Fruit fly (Drosophila melanogaster) whole organism, embryonic: ENCODE results near the gene CG42847.

ENCODE experiments used
- Aef1 ChIP-seq: fragments of 200-800 bp; sonication (Bioruptor generic); IDR thresholded peaks from 3 replicates; pipeline ENCODE4 v1.3.6; 2022; ENCODE audit warnings: missing biosample characterization, missing genetic modification characterization
- CG10209 ChIP-seq: fragments of 200-800 bp; sonication (Bioruptor generic); optimal IDR thresholded peaks from 3 replicates; lab custom pipeline; 2017; ENCODE audit warnings: missing biosample characterization, mild to moderate bottlenecking, missing genetic modification characterization, missing genetic modification reagents
- CG10267 ChIP-seq: fragments of 200-800 bp; sonication (Bioruptor generic); optimal IDR thresholded peaks from 2 replicates; lab custom pipeline; 2018; ENCODE audit warnings: missing biosample characterization, mild to moderate bottlenecking, missing genetic modification characterization, moderate library complexity
- CG10321 ChIP-seq: fragments of 200-800 bp; sonication (Bioruptor generic); IDR thresholded peaks from 2 replicates; pipeline ENCODE4 v1.3.6; 2022; ENCODE audit warnings: missing biosample characterization, missing genetic modification characterization
- CG11398 ChIP-seq: fragments of 200-800 bp; sonication (Bioruptor generic); optimal IDR thresholded peaks from 2 replicates; lab custom pipeline; 2016; ENCODE audit warnings: missing biosample characterization, missing genetic modification characterization
- CG11695 ChIP-seq: fragments of 200-800 bp; sonication (Bioruptor generic); IDR thresholded peaks from 3 replicates; pipeline ENCODE4 v1.3.6; 2022; ENCODE audit warnings: missing biosample characterization, missing genetic modification characterization
- CG12236 ChIP-seq: fragments of 200-800 bp; sonication (Bioruptor generic); optimal IDR thresholded peaks from 2 replicates; lab custom pipeline; 2016; ENCODE audit warnings: missing biosample characterization, missing genetic modification characterization
- CG12299 ChIP-seq: fragments of 200-800 bp; sonication (Bioruptor generic); optimal IDR thresholded peaks from 2 replicates; lab custom pipeline; 2018; ENCODE audit warnings: missing biosample characterization, mild to moderate bottlenecking, missing genetic modification characterization
- CG14441 ChIP-seq: fragments of 200-800 bp; sonication (Bioruptor generic); IDR thresholded peaks from 2 replicates; pipeline ENCODE4 v1.3.6; 2022; ENCODE audit warnings: missing biosample characterization, missing genetic modification characterization
- CG15601 ChIP-seq: fragments of 200-800 bp; sonication (Bioruptor generic); optimal IDR thresholded peaks from 3 replicates; lab custom pipeline; 2019; ENCODE audit warnings: missing biosample characterization, mild to moderate bottlenecking, missing genetic modification characterization, moderate library complexity
- CG15696 ChIP-seq: fragments of 200-800 bp; sonication (Bioruptor generic); optimal IDR thresholded peaks from 2 replicates; lab custom pipeline; 2019; ENCODE audit warnings: missing biosample characterization, mild to moderate bottlenecking, missing genetic modification characterization, moderate library complexity
- CG16813 ChIP-seq: fragments of 200-800 bp; sonication (Bioruptor generic); IDR thresholded peaks from 3 replicates; pipeline ENCODE4 v1.3.6; 2022; ENCODE audit warnings: missing biosample characterization, missing genetic modification characterization; ENCODE audit not compliant: partially characterized antibody
- CG17385 ChIP-seq: fragments of 200-800 bp; sonication (Bioruptor generic); optimal IDR thresholded peaks from 3 replicates; lab custom pipeline; 2018; ENCODE audit warnings: missing biosample characterization, mild to moderate bottlenecking, missing genetic modification characterization
- CG18764 ChIP-seq: fragments of 200-800 bp; sonication (Bioruptor generic); optimal IDR thresholded peaks from 3 replicates; lab custom pipeline; 2016; ENCODE audit warnings: missing biosample characterization, missing genetic modification characterization
- CG2202 ChIP-seq: fragments of 200-800 bp; sonication (Bioruptor generic); optimal IDR thresholded peaks from 2 replicates; lab custom pipeline; 2018; ENCODE audit warnings: missing biosample characterization, mild to moderate bottlenecking, missing genetic modification characterization
- CG2889 ChIP-seq: fragments of 200-800 bp; sonication (Bioruptor generic); IDR thresholded peaks from 3 replicates; pipeline ENCODE4 v1.3.6; 2022; ENCODE audit warnings: missing biosample characterization, missing genetic modification characterization
- CG3847 ChIP-seq: fragments of 200-800 bp; sonication (Bioruptor generic); IDR thresholded peaks from 2 replicates; pipeline ENCODE4 v1.3.6; 2022; ENCODE audit warnings: missing biosample characterization, missing genetic modification characterization
- CG8359 ChIP-seq: fragments of 200-800 bp; sonication (Bioruptor generic); optimal IDR thresholded peaks from 2 replicates; lab custom pipeline; 2017; ENCODE audit warnings: missing biosample characterization, mild to moderate bottlenecking, missing genetic modification characterization, borderline replicate concordance
- Dll ChIP-seq: fragments of 200-800 bp; sonication (Bioruptor generic); IDR thresholded peaks from 4 replicates; pipeline ENCODE4 v1.3.6; 2022; ENCODE audit warnings: missing biosample characterization, missing genetic modification characterization; ENCODE audit not compliant: partially characterized antibody
- Gug ChIP-seq: fragments of 200-800 bp; sonication (Bioruptor generic); IDR thresholded peaks from 4 replicates; pipeline ENCODE4 v1.3.6; 2022; ENCODE audit warnings: missing biosample characterization, missing genetic modification characterization
- H2.0 ChIP-seq: fragments of 200-800 bp; sonication (Bioruptor generic); IDR thresholded peaks from 2 replicates; pipeline ENCODE4 v1.3.6; 2022; ENCODE audit warnings: missing biosample characterization, missing genetic modification characterization
- HLH54F ChIP-seq: fragments of 200-800 bp; sonication (Bioruptor generic); optimal IDR thresholded peaks from 3 replicates; lab custom pipeline; 2016; ENCODE audit warnings: missing biosample characterization, missing genetic modification characterization
- HLHmδ ChIP-seq: fragments of 200-800 bp; sonication (Bioruptor generic); optimal IDR thresholded peaks from 2 replicates; lab custom pipeline; 2018; ENCODE audit warnings: missing biosample characterization, mild to moderate bottlenecking, missing genetic modification characterization, moderate library complexity
- Hmx ChIP-seq: fragments of 200-800 bp; sonication (Bioruptor generic); optimal IDR thresholded peaks from 2 replicates; lab custom pipeline; 2016; ENCODE audit warnings: missing biosample characterization, missing genetic modification characterization
- Mes4 ChIP-seq: fragments of 200-800 bp; sonication (Bioruptor generic); optimal IDR thresholded peaks from 2 replicates; lab custom pipeline; 2016; ENCODE audit warnings: missing biosample characterization, missing genetic modification characterization
- Nf-YA ChIP-seq: fragments of 200-800 bp; sonication (Bioruptor generic); IDR thresholded peaks from 2 replicates; pipeline ENCODE4 v1.3.6; 2022; ENCODE audit warnings: missing biosample characterization, missing genetic modification characterization
- Poxn ChIP-seq: fragments of 200-800 bp; sonication (Bioruptor generic); IDR thresholded peaks from 2 replicates; pipeline ENCODE4 v1.3.6; 2022; ENCODE audit warnings: missing biosample characterization, missing genetic modification characterization
- Ptx1 ChIP-seq: fragments of 200-800 bp; sonication (Bioruptor generic); IDR thresholded peaks from 2 replicates; pipeline ENCODE4 v1.3.6; 2022; ENCODE audit warnings: missing biosample characterization, missing genetic modification characterization
- Sry-δ ChIP-seq: fragments of 200-800 bp; sonication (Bioruptor generic); optimal IDR thresholded peaks from 2 replicates; lab custom pipeline; 2016; ENCODE audit warnings: missing biosample characterization, missing genetic modification characterization
- Xrp1 ChIP-seq: fragments of 200-800 bp; sonication (Bioruptor generic); IDR thresholded peaks from 2 replicates; pipeline ENCODE4 v1.3.6; 2022; ENCODE audit warnings: missing biosample characterization, missing genetic modification characterization
- ato ChIP-seq: fragments of 200-800 bp; sonication (Bioruptor generic); IDR thresholded peaks from 2 replicates; pipeline ENCODE4 v1.3.6; 2022; ENCODE audit warnings: missing biosample characterization, missing genetic modification characterization; ENCODE audit not compliant: partially characterized antibody
- chn ChIP-seq: fragments of 200-800 bp; sonication (Bioruptor generic); optimal IDR thresholded peaks from 2 replicates; lab custom pipeline; 2016; ENCODE audit warnings: missing biosample characterization, missing genetic modification characterization
- crp ChIP-seq, 2 experiments: fragments of 200-800 bp; sonication (Bioruptor generic); optimal IDR thresholded peaks; 2 replicates in 1 of 2; 3 replicates in 1 of 2; lab custom pipeline; 2017; ENCODE audit warnings: missing biosample characterization in 2 of 2, missing genetic modification characterization in 2 of 2, mild to moderate bottlenecking in 1 of 2, moderate library complexity in 1 of 2
- cwo ChIP-seq: fragments of 200-800 bp; sonication (Bioruptor generic); optimal IDR thresholded peaks from 3 replicates; lab custom pipeline; 2017; ENCODE audit warnings: missing biosample characterization, missing genetic modification characterization, mild to moderate bottlenecking, moderate library complexity, missing genetic modification reagents
- ems ChIP-seq: fragments of 200-800 bp; sonication (Bioruptor generic); optimal IDR thresholded peaks from 3 replicates; lab custom pipeline; 2016; ENCODE audit warnings: missing biosample characterization, missing genetic modification characterization
- esg ChIP-seq: fragments of 200-800 bp; sonication (Bioruptor generic); conservative IDR thresholded peaks from 2 replicates; pipeline ENCODE4 v1.3.6; 2022; ENCODE audit warnings: missing biosample characterization, missing genetic modification characterization
- eve ChIP-seq, 2 experiments: fragments of >200 bp; optimal IDR thresholded peaks; 2 replicates each; lab custom pipeline; 2017; ENCODE audit warnings: missing biosample characterization in 2 of 2, missing genetic modification characterization in 2 of 2
- fd64A ChIP-seq: fragments of 200-800 bp; sonication (Bioruptor generic); optimal IDR thresholded peaks from 3 replicates; lab custom pipeline; 2018; ENCODE audit warnings: missing biosample characterization, mild to moderate bottlenecking, missing genetic modification characterization
- ftz-f1 ChIP-seq: fragments of 200-800 bp; sonication (Bioruptor generic); optimal IDR thresholded peaks from 2 replicates; lab custom pipeline; 2016; ENCODE audit warnings: missing biosample characterization, missing genetic modification characterization
- her ChIP-seq: fragments of 200-800 bp; sonication (Bioruptor generic); optimal IDR thresholded peaks from 2 replicates; lab custom pipeline; 2016; ENCODE audit warnings: missing biosample characterization, missing genetic modification characterization
- lab ChIP-seq: fragments of 200-800 bp; sonication (Bioruptor generic); optimal IDR thresholded peaks from 3 replicates; lab custom pipeline; 2017; ENCODE audit warnings: missing biosample characterization, missing genetic modification characterization, mild to moderate bottlenecking, moderate library complexity, missing genetic modification reagents
- lilli ChIP-seq: fragments of 200-800 bp; sonication (Bioruptor generic); optimal IDR thresholded peaks from 3 replicates; lab custom pipeline; 2016; ENCODE audit warnings: missing biosample characterization, missing genetic modification characterization
- lola ChIP-seq, 3 experiments: fragments of >200 bp in 2 of 3; fragments of 200-800 bp in 1 of 3; sonication (Bioruptor generic) in 1 of 3; optimal IDR thresholded peaks; 2 replicates each; lab custom pipeline; 2017 to 2019; ENCODE audit warnings: missing biosample characterization in 3 of 3, missing genetic modification characterization in 3 of 3, mild to moderate bottlenecking in 1 of 3, moderate library complexity in 1 of 3
- pho ChIP-seq: fragments of 200-800 bp; sonication (Bioruptor generic); optimal IDR thresholded peaks from 2 replicates; lab custom pipeline; 2016; ENCODE audit warnings: missing biosample characterization, missing genetic modification characterization
- rib ChIP-seq: fragments of 200-800 bp; sonication (Bioruptor generic); IDR thresholded peaks from 2 replicates; pipeline ENCODE4 v1.3.6; 2022; ENCODE audit warnings: missing biosample characterization, missing genetic modification characterization
- row ChIP-seq: fragments of 200-800 bp; sonication (Bioruptor generic); IDR thresholded peaks from 3 replicates; pipeline ENCODE4 v1.3.6; 2022; ENCODE audit warnings: missing biosample characterization, missing genetic modification characterization
- salm ChIP-seq: fragments of 200-800 bp; sonication (Bioruptor generic); optimal IDR thresholded peaks from 2 replicates; lab custom pipeline; 2018; ENCODE audit warnings: missing biosample characterization, mild to moderate bottlenecking, missing genetic modification characterization
- seq ChIP-seq: fragments of 200-800 bp; sonication (Bioruptor generic); IDR thresholded peaks from 2 replicates; pipeline ENCODE4 v1.3.6; 2022; ENCODE audit warnings: missing biosample characterization, missing genetic modification characterization
- sob ChIP-seq: fragments of 200-800 bp; sonication (Bioruptor generic); IDR thresholded peaks from 2 replicates; pipeline ENCODE4 v1.3.6; 2022; ENCODE audit warnings: missing biosample characterization, missing genetic modification characterization
- ssp ChIP-seq: fragments of 200-800 bp; sonication (Bioruptor generic); IDR thresholded peaks from 2 replicates; pipeline ENCODE4 v1.3.6; 2022; ENCODE audit warnings: missing biosample characterization, missing genetic modification characterization
- usp ChIP-seq: fragments of >200 bp; optimal IDR thresholded peaks from 2 replicates; lab custom pipeline; 2017; ENCODE audit warnings: missing biosample characterization, missing genetic modification characterization

CG42847 gene

dm6 chr2L:9459372-9460091 is 31.9 kb downstream of the CG42847 start (continued):
- no peak for TF ChIP-seq row (GFP tag; lab: Robert Waterston, UW)
- no peak for TF ChIP-seq CG2202
- TF ChIP-seq chn = no peak
- no peak for TF ChIP-seq CG18764 (GFP tag; lab: Kevin White, UChicago)
- no peak for TF ChIP-seq CG12299 (tag; lab: Kevin White, UChicago)
- no peak for TF ChIP-seq Sry-δ (GFP tag; lab: Kevin White, UChicago)
- TF ChIP-seq Mes4 = no peak
- TF ChIP-seq usp = no peak
- TF ChIP-seq crp (GFP tag; optimal IDR thresholded peaks at IDR 0.05; lab: Kevin White, UChicago) = no peak
- no peak for TF ChIP-seq lola (GFP tag; optimal IDR thresholded peaks at IDR 0.05; lab: Kevin White, UChicago)
- no peak for TF ChIP-seq eve (GFP tag; optimal IDR thresholded peaks at IDR 0.05; lab: Kevin White, UChicago)
- no peak for TF ChIP-seq ems (GFP tag; lab: Kevin White, UChicago)
- no peak for TF ChIP-seq ato (GFP tag; lab: Robert Waterston, UW)
- peak; percentile 57 for TF ChIP-seq lab (GFP tag; lab: Kevin White, UChicago)
- TF ChIP-seq HLH54F (GFP tag; lab: Kevin White, UChicago) = no peak
- peak; percentile 75 for TF ChIP-seq ftz-f1 (GFP tag; lab: Kevin White, UChicago)
- TF ChIP-seq CG14441 (GFP tag; lab: Robert Waterston, UW) = no peak
- no peak for TF ChIP-seq CG12236 (GFP tag; lab: Kevin White, UChicago)
- no peak for TF ChIP-seq seq (GFP tag; lab: Robert Waterston, UW)
- no peak for TF ChIP-seq Nf-YA (GFP tag; lab: Robert Waterston, UW)
- TF ChIP-seq CG10267 (tag; lab: Kevin White, UChicago) = no peak
- no peak for TF ChIP-seq ssp (GFP tag; lab: Robert Waterston, UW)
- no peak for TF ChIP-seq CG11398 (GFP tag; lab: Kevin White, UChicago)
- no peak for TF ChIP-seq Aef1 (GFP tag; lab: Robert Waterston, UW)
- TF ChIP-seq CG15696 (tag; lab: Kevin White, UChicago) = no peak
- no peak for TF ChIP-seq fd64A (GFP tag; lab: Kevin White, UChicago)
- TF ChIP-seq Hmx (GFP tag; lab: Kevin White, UChicago) = no peak
- no peak for TF ChIP-seq CG15601 (tag; lab: Kevin White, UChicago)
- TF ChIP-seq CG8359 (GFP tag; lab: Kevin White, UChicago) = no peak
- TF ChIP-seq rib = no peak
- TF ChIP-seq pho (GFP tag; lab: Kevin White, UChicago) = no peak
- TF ChIP-seq Poxn (GFP tag; lab: Robert Waterston, UW) = no peak
- TF ChIP-seq sob (GFP tag; lab: Robert Waterston, UW) = peak; percentile 23; the same call in 1 of the 2 replicates
- TF ChIP-seq H2.0 (GFP tag; lab: Robert Waterston, UW) = no peak
- 0 out of 2 replicates have a peak, but pooled peaks have one; percentile 11 for TF ChIP-seq CG10321 (GFP tag; lab: Robert Waterston, UW)
- TF ChIP-seq HLHmδ = no peak
- no peak for TF ChIP-seq CG10209 (GFP tag; lab: Kevin White, UChicago)

- TF ChIP-seq CG17385 (GFP tag; lab: Kevin White, UChicago) (no peak), Ptx1 (no peak), Dll (GFP tag; lab: Robert Waterston, UW) (peak; percentile 64; the same call in 3 of the 4 replicates), cwo (no peak), her (no peak), Gug (GFP tag; lab: Robert Waterston, UW) (no peak), CG11695 (GFP tag; lab: Robert Waterston, UW) (no peak), salm (tag; lab: Kevin White, UChicago) (no peak), esg (GFP tag; lab: Robert Waterston, UW) (no peak), lilli (GFP tag; lab: Kevin White, UChicago) (no peak), CG3847 (GFP tag; lab: Robert Waterston, UW) (no peak), CG16813 (GFP tag; lab: Robert Waterston, UW) (0 out of 3 replicates have a peak, but pooled peaks have one; percentile 27), CG10267 (tag; lab: Kevin White, UChicago) (no peak), CG2889 (GFP tag; lab: Robert Waterston, UW) (no peak), Xrp1 (no peak)
Measured at dm6 chr2L:9460092-9460473, 32.4 kb downstream of the CG42847 start.
